Worm (Caenorhabditis elegans): ENCODE results near the gene dach-1.

DNA sequence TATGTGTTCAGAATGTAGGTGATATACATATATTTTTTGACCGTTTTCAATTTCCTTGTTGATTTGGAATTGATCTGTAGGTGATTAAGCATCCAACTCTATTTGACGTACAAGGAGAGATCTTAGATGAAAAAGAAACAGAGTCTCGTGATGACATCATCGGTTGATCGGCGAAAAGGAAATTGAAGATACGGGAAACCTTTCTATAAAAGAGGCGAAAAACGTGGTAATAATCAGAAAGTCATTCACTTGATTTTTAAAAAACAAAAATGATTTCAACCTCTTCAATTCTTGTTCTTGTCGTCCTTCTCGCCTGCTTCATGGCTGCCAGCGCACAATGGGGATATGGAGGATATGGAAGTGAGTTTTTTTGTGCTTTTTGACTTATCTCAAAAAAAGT is 34.4 kb downstream of the dach-1 start, which contains the start of gene nlp-29:
- no peak for TF ChIP-seq ama-1 (optimal IDR thresholded peaks at IDR 0.05)
- TF ChIP-seq ets-7 (tag; optimal IDR thresholded peaks at IDR 0.05), result no peak
- no peak for TF ChIP-seq pes-1 (GFP tag; IDR thresholded peaks at IDR 0.05)
- no peak for TF ChIP-seq hnd-1 (tag; optimal IDR thresholded peaks at IDR 0.05)
- no peak for TF ChIP-seq tbx-37 (GFP tag; conservative IDR thresholded peaks at IDR 0.05)
- TF ChIP-seq B0310.2 (tag; optimal IDR thresholded peaks at IDR 0.05), result no peak
